Worm (Caenorhabditis elegans) whole organism, young adult: ENCODE measurements around the gene C49F5.8.

ENCODE experiments used
- F22D6.2 ChIP-seq: sonication (generic microtip); optimal IDR thresholded peaks from 2 replicates; lab custom pipeline; 2016; ENCODE audit warnings: mild to moderate bottlenecking, missing genetic modification characterization, missing compliant biosample characterization
- F49E8.2 ChIP-seq: sonication (generic microtip); optimal IDR thresholded peaks from 3 replicates; lab custom pipeline; 2017; ENCODE audit warnings: missing genetic modification characterization, mild to moderate bottlenecking, missing compliant biosample characterization, antibody characterized with exemption, moderate library complexity; ENCODE audit not compliant: insufficient read depth
- K12H6.12 ChIP-seq: fragments of 200-800 bp; sonication (Bioruptor generic); optimal IDR thresholded peaks from 2 replicates; lab custom pipeline; 2018; ENCODE audit warnings: mild to moderate bottlenecking, missing genetic modification characterization, missing compliant biosample characterization
- T26A5.8 ChIP-seq: sonication (generic microtip); optimal IDR thresholded peaks from 2 replicates; lab custom pipeline; 2016; ENCODE audit warnings: missing genetic modification characterization, missing compliant biosample characterization
- Y53F4B.3 ChIP-seq: fragments of 200-800 bp; sonication (Bioruptor generic); IDR thresholded peaks from 2 replicates; pipeline ENCODE4 v1.3.6; 2022; ENCODE audit warnings: missing genetic modification reagents, missing genetic modification characterization, missing compliant biosample characterization
- Y53G8AR.9 ChIP-seq: fragments of 200-800 bp; sonication (Bioruptor generic); conservative IDR thresholded peaks from 2 replicates; pipeline ENCODE4 v1.3.6; 2022; ENCODE audit warnings: missing genetic modification reagents, missing genetic modification characterization, missing compliant biosample characterization
- Y79H2A.3 ChIP-seq: fragments of 200-800 bp; sonication (Bioruptor generic); conservative IDR thresholded peaks from 2 replicates; pipeline ENCODE4 v1.3.6; 2022; ENCODE audit warnings: missing genetic modification reagents, missing genetic modification characterization, missing compliant biosample characterization
- aptf-3 ChIP-seq: fragments of 200-800 bp; sonication (Bioruptor generic); IDR thresholded peaks from 2 replicates; pipeline ENCODE4 v1.3.6; 2022; ENCODE audit warnings: missing genetic modification characterization, missing compliant biosample characterization
- athp-1 ChIP-seq: sonication (generic microtip); optimal IDR thresholded peaks from 2 replicates; lab custom pipeline; 2017; ENCODE audit warnings: mild to moderate bottlenecking, missing genetic modification characterization, missing compliant biosample characterization
- attf-5 ChIP-seq: fragments of 200-800 bp; sonication (Bioruptor generic); optimal IDR thresholded peaks from 2 replicates; lab custom pipeline; 2018; ENCODE audit warnings: mild to moderate bottlenecking, missing genetic modification characterization, missing compliant biosample characterization
- ceh-100 ChIP-seq: fragments of 200-800 bp; sonication (Bioruptor generic); IDR thresholded peaks from 2 replicates; pipeline ENCODE4 v1.3.6; 2022; ENCODE audit warnings: missing genetic modification reagents, missing genetic modification characterization, missing compliant biosample characterization
- ceh-91 ChIP-seq: fragments of 200-800 bp; sonication (Bioruptor generic); IDR thresholded peaks from 2 replicates; pipeline ENCODE4 v1.3.6; 2022; ENCODE audit warnings: missing genetic modification reagents, missing genetic modification characterization, missing compliant biosample characterization
- dpl-1 ChIP-seq: fragments of 150-350 bp; optimal IDR thresholded peaks from 2 replicates; lab custom pipeline; 2014; ENCODE audit warnings: missing biosample characterization, missing genetic modification reagents, missing genetic modification characterization
- ets-4 ChIP-seq: fragments of 200-800 bp; sonication (Bioruptor generic); optimal IDR thresholded peaks from 2 replicates; lab custom pipeline; 2018; ENCODE audit warnings: mild to moderate bottlenecking, missing genetic modification characterization, missing compliant biosample characterization
- gei-17 ChIP-seq: fragments of 200-800 bp; sonication (Bioruptor generic); optimal IDR thresholded peaks from 2 replicates; lab custom pipeline; 2018; ENCODE audit warnings: mild to moderate bottlenecking, missing genetic modification characterization, missing compliant biosample characterization
- hlh-26 ChIP-seq: fragments of 200-800 bp; sonication (Bioruptor generic); conservative IDR thresholded peaks from 2 replicates; pipeline ENCODE4 v1.3.6; 2022; ENCODE audit warnings: missing genetic modification reagents, missing genetic modification characterization, missing compliant biosample characterization
- hrde-1 ChIP-seq: sonication (generic microtip); optimal IDR thresholded peaks from 2 replicates; lab custom pipeline; 2016; ENCODE audit warnings: missing genetic modification characterization, mild to moderate bottlenecking, missing compliant biosample characterization, moderate library complexity, missing genotype, missing genetic modification reagents, borderline replicate concordance
- lag-1 ChIP-seq: fragments of 200-800 bp; sonication (Bioruptor generic); IDR thresholded peaks from 2 replicates; pipeline ENCODE4 v1.3.6; 2022; ENCODE audit warnings: missing genetic modification reagents, missing genetic modification characterization, missing compliant biosample characterization
- lin-40 ChIP-seq: sonication (generic microtip); optimal IDR thresholded peaks from 2 replicates; lab custom pipeline; 2016; ENCODE audit warnings: missing genetic modification characterization, mild to moderate bottlenecking, missing compliant biosample characterization, missing genotype, missing genetic modification reagents
- lsl-1 ChIP-seq: fragments of 200-800 bp; sonication (Bioruptor generic); optimal IDR thresholded peaks from 2 replicates; lab custom pipeline; 2018; ENCODE audit warnings: mild to moderate bottlenecking, missing genetic modification characterization, moderate library complexity, missing compliant biosample characterization
- madf-6 ChIP-seq: fragments of 200-800 bp; sonication (Bioruptor generic); IDR thresholded peaks from 2 replicates; pipeline ENCODE4 v1.3.6; 2022; ENCODE audit warnings: missing genetic modification reagents, missing genetic modification characterization, missing compliant biosample characterization
- mel-28 ChIP-seq: sonication (generic microtip); optimal IDR thresholded peaks from 2 replicates; lab custom pipeline; 2016; ENCODE audit warnings: borderline replicate concordance, mild to moderate bottlenecking, missing genetic modification characterization, missing compliant biosample characterization
- mes-4 ChIP-seq: sonication (generic microtip); optimal IDR thresholded peaks from 2 replicates; lab custom pipeline; 2016; ENCODE audit warnings: missing genotype, missing genetic modification characterization, missing compliant biosample characterization
- nfya-2 ChIP-seq: fragments of 200-800 bp; sonication (Bioruptor generic); IDR thresholded peaks from 2 replicates; pipeline ENCODE4 v1.3.6; 2022; ENCODE audit warnings: missing genetic modification reagents, missing genetic modification characterization, missing compliant biosample characterization
- nhr-27 ChIP-seq: fragments of 200-800 bp; sonication (Bioruptor generic); optimal IDR thresholded peaks from 2 replicates; lab custom pipeline; 2018; ENCODE audit warnings: mild to moderate bottlenecking, missing genetic modification characterization, moderate library complexity, missing compliant biosample characterization
- rcor-1 ChIP-seq: fragments of 200-800 bp; sonication (Bioruptor generic); IDR thresholded peaks from 2 replicates; pipeline ENCODE4 v1.3.6; 2022; ENCODE audit warnings: missing genetic modification reagents, missing genetic modification characterization, missing compliant biosample characterization
- repo-1 ChIP-seq: sonication (generic microtip); optimal IDR thresholded peaks from 2 replicates; lab custom pipeline; 2017; ENCODE audit warnings: mild to moderate bottlenecking, missing genetic modification characterization, missing compliant biosample characterization
- sdz-38 ChIP-seq: sonication (generic microtip); optimal IDR thresholded peaks from 2 replicates; lab custom pipeline; 2016; ENCODE audit warnings: missing genotype, missing genetic modification characterization, missing compliant biosample characterization
- snpc-3.4 ChIP-seq: sonication (generic microtip); optimal IDR thresholded peaks from 2 replicates; lab custom pipeline; 2017; ENCODE audit warnings: missing genetic modification characterization, mild to moderate bottlenecking, missing compliant biosample characterization, antibody characterized with exemption, moderate library complexity, missing genotype, missing genetic modification reagents
- sptf-2 ChIP-seq: fragments of 200-800 bp; sonication (Bioruptor generic); optimal IDR thresholded peaks from 2 replicates; lab custom pipeline; 2018; ENCODE audit warnings: mild to moderate bottlenecking, missing genetic modification characterization, missing compliant biosample characterization
- zim-3 ChIP-seq: sonication (generic microtip); optimal IDR thresholded peaks from 2 replicates; lab custom pipeline; 2017; ENCODE audit warnings: mild to moderate bottlenecking, missing genetic modification characterization, moderate library complexity, missing compliant biosample characterization
- ztf-28 ChIP-seq: fragments of 200-800 bp; sonication (Bioruptor generic); IDR thresholded peaks from 2 replicates; pipeline ENCODE4 v1.3.6; 2022; ENCODE audit warnings: missing genetic modification reagents, missing genetic modification characterization, missing compliant biosample characterization
- ztf-3 ChIP-seq: fragments of 200-800 bp; sonication (Bioruptor generic); optimal IDR thresholded peaks from 2 replicates; lab custom pipeline; 2018; ENCODE audit warnings: mild to moderate bottlenecking, missing genetic modification characterization, missing compliant biosample characterization
- ztf-6 ChIP-seq: fragments of 200-800 bp; sonication (Bioruptor generic); IDR thresholded peaks from 2 replicates; pipeline ENCODE4 v1.3.6; 2022; ENCODE audit warnings: missing genetic modification reagents, missing genetic modification characterization, missing compliant biosample characterization

The C49F5.8 gene

ce11 chrX:11946788-11947463 is 13.0 kb upstream of the C49F5.8 start, which contains the start of gene nfya-1 (continued):
- TF ChIP-seq madf-6 (GFP tag; lab: Robert Waterston, UW) (no peak), aptf-3 (GFP tag; lab: Robert Waterston, UW) (no peak), ztf-3 (no peak), nfya-2 (GFP tag; lab: Robert Waterston, UW) (no peak), gei-17 (GFP tag; lab: Kevin White, UChicago) (peak; percentile 19), lag-1 (GFP tag; lab: Robert Waterston, UW) (no peak), zim-3 (tag; lab: Kevin White, UChicago) (no peak), hlh-26 (GFP tag; lab: Robert Waterston, UW) (no peak)

ce11 chrX:11948184-11948894 is 11.6 kb upstream of the C49F5.8 start, which contains the start of gene lsd-1:
lsd-1 (plus strand) TSS chrX:11948844.
- TF ChIP-seq F49E8.2 (tag; lab: Kevin White, UChicago), result no peak
- no peak for TF ChIP-seq mel-28 (tag; lab: Kevin White, UChicago)
- TF ChIP-seq hlh-26 (GFP tag; lab: Robert Waterston, UW), result no peak
- TF ChIP-seq attf-5 (GFP tag; lab: Kevin White, UChicago), result peak; percentile 20
- TF ChIP-seq mes-4 (tag; lab: Kevin White, UChicago), result no peak

- TF ChIP-seq T26A5.8 (no peak), athp-1 (tag; lab: Kevin White, UChicago) (no peak), ceh-91 (no peak), attf-5 (GFP tag; lab: Kevin White, UChicago) (no peak), K12H6.12 (tag; lab: Kevin White, UChicago) (no peak), lsl-1 (no peak), rcor-1 (no peak), ztf-3 (no peak)
Measured at ce11 chrX:11952129-11952528, 7.8 kb upstream of the C49F5.8 start.

- TF ChIP-seq ceh-100 (GFP tag; lab: Robert Waterston, UW), result no peak
- TF ChIP-seq sptf-2 (GFP tag; lab: Kevin White, UChicago), result no peak
- no peak for TF ChIP-seq snpc-3.4 (tag; lab: Kevin White, UChicago)
- TF ChIP-seq hlh-26 (GFP tag; lab: Robert Waterston, UW), result no peak
- TF ChIP-seq ets-4 (GFP tag; lab: Kevin White, UChicago), result no peak
- no peak for TF ChIP-seq sdz-38 (tag; lab: Kevin White, UChicago)
- no peak for TF ChIP-seq athp-1 (tag; lab: Kevin White, UChicago)
- TF ChIP-seq zim-3 (tag; lab: Kevin White, UChicago), result no peak
- TF ChIP-seq lsl-1, result no peak
- no peak for TF ChIP-seq hrde-1
- no peak for TF ChIP-seq ztf-28
- no peak for TF ChIP-seq Y53G8AR.9 (GFP tag; lab: Robert Waterston, UW)
- no peak for TF ChIP-seq dpl-1 (GFP tag; lab: Kevin White, UChicago)
- TF ChIP-seq lin-40 (tag; lab: Kevin White, UChicago), result no peak
- no peak for TF ChIP-seq ztf-6 (GFP tag; lab: Robert Waterston, UW)
- no peak for TF ChIP-seq nhr-27 (tag; lab: Kevin White, UChicago)
- TF ChIP-seq Y53F4B.3, result no peak
- TF ChIP-seq repo-1, result no peak
- no peak for TF ChIP-seq Y79H2A.3
- TF ChIP-seq F22D6.2 (tag; lab: Kevin White, UChicago), result no peak
Measured at ce11 chrX:11953229-11953628, 6.7 kb upstream of the C49F5.8 start, which contains the start of gene T08D10.4. T08D10.4 (minus strand) TSS chrX:11953329.
